Worm (Caenorhabditis elegans) whole organism, L4 larva: Measurements from ENCODE around the gene T08A11.1.

ENCODE experiments used
- D1046.2 ChIP-seq: fragments of 200-800 bp; sonication (Bioruptor generic); IDR thresholded peaks from 2 replicates; pipeline ENCODE4 v1.3.6; 2022; ENCODE audit warnings: missing genetic modification characterization, missing compliant biosample characterization
- F49E8.2 ChIP-seq: sonication (generic microtip); optimal IDR thresholded peaks from 2 replicates; lab custom pipeline; 2016; ENCODE audit warnings: missing compliant biosample characterization, mild to moderate bottlenecking, missing genetic modification characterization, borderline replicate concordance
- R02D3.7 ChIP-seq: fragments of 150-350 bp; sonication (generic microtip); optimal IDR thresholded peaks from 3 replicates; lab custom pipeline; 2014; ENCODE audit warnings: missing biosample characterization, missing genetic modification characterization
- Y105C5A.15 ChIP-seq: fragments of 200-800 bp; sonication (Bioruptor generic); IDR thresholded peaks from 2 replicates; pipeline ENCODE4 v1.3.6; 2022; ENCODE audit warnings: missing genetic modification characterization, missing compliant biosample characterization
- Y48G9A.11 ChIP-seq: fragments of 200-800 bp; sonication (Bioruptor generic); IDR thresholded peaks from 2 replicates; pipeline ENCODE4 v1.3.6; 2022; ENCODE audit warnings: missing genetic modification reagents, missing genetic modification characterization, missing compliant biosample characterization
- Y5F2A.4 ChIP-seq: fragments of 200-800 bp; sonication (Bioruptor generic); optimal IDR thresholded peaks from 2 replicates; lab custom pipeline; 2018; ENCODE audit warnings: mild to moderate bottlenecking, missing genetic modification characterization, missing compliant biosample characterization
- ZK337.2 ChIP-seq: fragments of 200-800 bp; sonication (Bioruptor generic); IDR thresholded peaks from 2 replicates; pipeline ENCODE4 v1.3.6; 2022; ENCODE audit warnings: missing genetic modification reagents, missing genetic modification characterization, missing compliant biosample characterization
- ZK546.5 ChIP-seq, 2 experiments: sonication (generic microtip); optimal IDR thresholded peaks; 2 replicates each; lab custom pipeline; 2017; ENCODE audit warnings: missing biosample characterization in 2 of 2, missing genetic modification characterization in 2 of 2
- aha-1 ChIP-seq: fragments of 150-350 bp; peaks from one replicate; lab custom pipeline; 2014; ENCODE audit warnings: missing biosample characterization, missing genetic modification characterization
- ceh-20 ChIP-seq: fragments of 200-800 bp; sonication (Bioruptor generic); IDR thresholded peaks from 2 replicates; pipeline ENCODE4 v1.3.6; 2022; ENCODE audit warnings: missing genetic modification reagents, missing genetic modification characterization, missing compliant biosample characterization
- ceh-32 ChIP-seq: sonication (generic microtip); optimal IDR thresholded peaks from 2 replicates; lab custom pipeline; 2016; ENCODE audit warnings: mild to moderate bottlenecking, missing genetic modification characterization, missing compliant biosample characterization; ENCODE audit not compliant: poor library complexity
- daf-16 ChIP-seq, 3 experiments: sonication (generic microtip); optimal IDR thresholded peaks; 2 replicates each; lab custom pipeline; 2016 to 2017; ENCODE audit warnings: missing genetic modification characterization in 3 of 3, missing genetic modification reagents in 3 of 3, mild to moderate bottlenecking in 2 of 3, missing compliant biosample characterization in 2 of 3, missing biosample characterization in 1 of 3, moderate library complexity in 1 of 3
- dmd-6 ChIP-seq: fragments of 200-800 bp; sonication (Bioruptor generic); IDR thresholded peaks from 2 replicates; pipeline ENCODE4 v1.3.6; 2022; ENCODE audit warnings: missing genetic modification reagents, missing genetic modification characterization, missing compliant biosample characterization
- dmd-8 ChIP-seq: fragments of 200-800 bp; sonication (Bioruptor generic); IDR thresholded peaks from 2 replicates; pipeline ENCODE4 v1.3.6; 2022; ENCODE audit warnings: missing genetic modification characterization, missing compliant biosample characterization
- dpl-1 ChIP-seq: fragments of 150-350 bp; optimal IDR thresholded peaks from 2 replicates; lab custom pipeline; 2014; ENCODE audit warnings: missing biosample characterization, missing genetic modification reagents, missing genetic modification characterization
- dve-1 ChIP-seq: sonication (generic microtip); optimal IDR thresholded peaks from 2 replicates; lab custom pipeline; 2017; ENCODE audit warnings: antibody characterized with exemption, mild to moderate bottlenecking, missing genetic modification characterization, missing compliant biosample characterization; ENCODE audit not compliant: insufficient read depth
- fos-1 ChIP-seq: fragments of 150-350 bp; optimal IDR thresholded peaks from 2 replicates; lab custom pipeline; 2014; ENCODE audit warnings: missing biosample characterization, missing genetic modification characterization
- gei-8 ChIP-seq: fragments of 200-800 bp; sonication (Bioruptor generic); optimal IDR thresholded peaks from 2 replicates; lab custom pipeline; 2018; ENCODE audit warnings: mild to moderate bottlenecking, missing genetic modification characterization, missing compliant biosample characterization
- hmg-1.1 ChIP-seq: fragments of 200-800 bp; sonication (Bioruptor generic); IDR thresholded peaks from 2 replicates; pipeline ENCODE4 v1.3.6; 2022; ENCODE audit warnings: missing genetic modification reagents, missing genetic modification characterization, missing compliant biosample characterization
- jun-1 ChIP-seq: fragments of 150-350 bp; optimal IDR thresholded peaks from 2 replicates; lab custom pipeline; 2014; ENCODE audit warnings: missing biosample characterization, missing genetic modification reagents, missing genetic modification characterization
- lin-1 ChIP-seq: fragments of 200-800 bp; sonication (Bioruptor generic); IDR thresholded peaks from 2 replicates; pipeline ENCODE4 v1.3.6; 2022; ENCODE audit warnings: missing genetic modification reagents, missing genetic modification characterization, missing compliant biosample characterization
- lin-13 ChIP-seq: fragments of 150-350 bp; optimal IDR thresholded peaks from 2 replicates; lab custom pipeline; 2014; ENCODE audit warnings: missing biosample characterization, missing genetic modification reagents, missing genetic modification characterization
- lin-29 ChIP-seq: fragments of 200-800 bp; sonication (Bioruptor generic); IDR thresholded peaks from 2 replicates; pipeline ENCODE4 v1.3.6; 2022; ENCODE audit warnings: missing genetic modification reagents, missing genetic modification characterization, missing compliant biosample characterization
- lin-38 ChIP-seq: fragments of 200-800 bp; sonication (Bioruptor generic); IDR thresholded peaks from 2 replicates; pipeline ENCODE4 v1.3.6; 2022; ENCODE audit warnings: missing genetic modification reagents, missing genetic modification characterization, missing compliant biosample characterization
- lir-3 ChIP-seq: sonication (generic microtip); optimal IDR thresholded peaks from 2 replicates; lab custom pipeline; 2016; ENCODE audit warnings: mild to moderate bottlenecking, missing genetic modification characterization, missing compliant biosample characterization
- lsy-2 ChIP-seq, 2 experiments: fragments of 150-350 bp in 1 of 2; sonication (generic microtip) in 1 of 2; optimal IDR thresholded peaks; 2 replicates each; lab custom pipeline; 2014 to 2017; ENCODE audit warnings: missing biosample characterization in 2 of 2, missing genetic modification characterization in 2 of 2
- madf-5 ChIP-seq, 2 experiments: fragments of 200-800 bp; sonication (Bioruptor generic); IDR thresholded peaks; 2 replicates each; pipeline ENCODE4 v1.3.6; 2022; ENCODE audit warnings: missing compliant biosample characterization in 2 of 2, missing genetic modification characterization in 2 of 2
- mep-1 ChIP-seq: fragments of 150-350 bp; sonication (generic microtip); optimal IDR thresholded peaks from 3 replicates; lab custom pipeline; 2014; ENCODE audit warnings: missing biosample characterization, missing genetic modification characterization
- nhr-102 ChIP-seq: sonication (generic microtip); optimal IDR thresholded peaks from 2 replicates; lab custom pipeline; 2016; ENCODE audit warnings: mild to moderate bottlenecking, missing genetic modification characterization, moderate library complexity, missing compliant biosample characterization
- nhr-111 ChIP-seq: fragments of 200-800 bp; sonication (Bioruptor generic); optimal IDR thresholded peaks from 2 replicates; lab custom pipeline; 2018; ENCODE audit warnings: mild to moderate bottlenecking, missing genetic modification characterization, missing compliant biosample characterization
- nhr-237 ChIP-seq: sonication (generic microtip); optimal IDR thresholded peaks from 2 replicates; lab custom pipeline; 2017; ENCODE audit warnings: missing biosample characterization, missing genetic modification characterization
- nhr-76 ChIP-seq: fragments of 150-350 bp; optimal IDR thresholded peaks from 2 replicates; lab custom pipeline; 2014; ENCODE audit warnings: missing biosample characterization, missing genetic modification characterization
- pqm-1 ChIP-seq: sonication (generic microtip); optimal IDR thresholded peaks from 2 replicates; lab custom pipeline; 2017; ENCODE audit warnings: missing biosample characterization, missing genetic modification characterization
- saeg-2 ChIP-seq: fragments of 200-800 bp; sonication (Bioruptor generic); IDR thresholded peaks from 2 replicates; pipeline ENCODE4 v1.3.6; 2022; ENCODE audit warnings: missing genetic modification reagents, missing genetic modification characterization, missing compliant biosample characterization
- sdz-12 ChIP-seq: fragments of 200-800 bp; sonication (Bioruptor generic); optimal IDR thresholded peaks from 2 replicates; lab custom pipeline; 2018; ENCODE audit warnings: mild to moderate bottlenecking, missing genetic modification characterization, missing compliant biosample characterization
- skn-1 ChIP-seq: fragments of 150-350 bp; optimal IDR thresholded peaks from 2 replicates; lab custom pipeline; 2014; ENCODE audit warnings: missing biosample characterization, missing genetic modification characterization
- snpc-1.2 ChIP-seq: fragments of 200-800 bp; sonication (Bioruptor generic); IDR thresholded peaks from 2 replicates; pipeline ENCODE4 v1.3.6; 2022; ENCODE audit warnings: missing genetic modification reagents, missing genetic modification characterization, missing compliant biosample characterization
- snpc-4 ChIP-seq: fragments of 150-350 bp; optimal IDR thresholded peaks from 2 replicates; lab custom pipeline; 2014; ENCODE audit warnings: missing biosample characterization, missing genetic modification characterization
- tag-97 ChIP-seq: fragments of 200-800 bp; sonication (Bioruptor generic); IDR thresholded peaks from 2 replicates; pipeline ENCODE4 v1.3.6; 2022; ENCODE audit warnings: missing genetic modification characterization, missing compliant biosample characterization
- tra-1 ChIP-seq: fragments of 200-800 bp; sonication (Bioruptor generic); IDR thresholded peaks from 2 replicates; pipeline ENCODE4 v1.3.6; 2022; ENCODE audit warnings: missing genetic modification reagents, missing genetic modification characterization, missing compliant biosample characterization
- unc-130 ChIP-seq: sonication (generic microtip); optimal IDR thresholded peaks from 2 replicates; lab custom pipeline; 2016; ENCODE audit warnings: missing genetic modification reagents, missing genetic modification characterization, missing compliant biosample characterization
- vab-7 ChIP-seq: fragments of 200-800 bp; sonication (Bioruptor generic); IDR thresholded peaks from 2 replicates; pipeline ENCODE4 v1.3.6; 2022; ENCODE audit warnings: missing genetic modification reagents, missing genetic modification characterization, missing compliant biosample characterization
- zip-2 ChIP-seq: fragments of 150-350 bp; optimal IDR thresholded peaks from 2 replicates; lab custom pipeline; 2014; ENCODE audit warnings: missing biosample characterization, missing genetic modification characterization

The T08A11.1 gene

ce11 chrIII:4205751-4206327 lies 57.1 kb downstream of the T08A11.1 start, which contains the start of gene R74.8:
R74.8 (plus strand) TSS chrIII:4206277.
- TF ChIP-seq hmg-1.1 (GFP tag; lab: Robert Waterston, UW): no peak
- no peak for TF ChIP-seq dmd-8
- TF ChIP-seq sdz-12 (GFP tag; lab: Kevin White, UChicago): no peak
- TF ChIP-seq tag-97 (GFP tag; lab: Robert Waterston, UW): no peak
- no peak for TF ChIP-seq Y105C5A.15 (GFP tag; lab: Robert Waterston, UW)
- TF ChIP-seq nhr-111 (GFP tag; lab: Kevin White, UChicago): no peak
- no peak for TF ChIP-seq saeg-2
- TF ChIP-seq nhr-76: no peak
- TF ChIP-seq ZK546.5 (tag; optimal IDR thresholded peaks at IDR 0.05; lab: Kevin White, UChicago): no peak
- no peak for TF ChIP-seq zip-2 (tag; lab: Kevin White, UChicago)
- no peak for TF ChIP-seq ceh-20 (GFP tag; lab: Robert Waterston, UW)
- no peak for TF ChIP-seq lin-13 (GFP tag; lab: Kevin White, UChicago)
- TF ChIP-seq nhr-237 (tag; lab: Kevin White, UChicago): no peak
- TF ChIP-seq vab-7 (GFP tag; lab: Robert Waterston, UW): no peak
- TF ChIP-seq mep-1 (tag; lab: Kevin White, UChicago): no peak
- no peak for TF ChIP-seq dpl-1 (GFP tag; lab: Kevin White, UChicago)
- TF ChIP-seq lir-3 (tag; lab: Kevin White, UChicago): no peak
- no peak for TF ChIP-seq snpc-4 (tag; lab: Kevin White, UChicago)
- TF ChIP-seq unc-130: peak; percentile 67
- TF ChIP-seq F49E8.2: peak; percentile 19
- TF ChIP-seq madf-5 (GFP tag; IDR thresholded peaks at IDR 0.05; lab: Robert Waterston, UW): no peak
- no peak for TF ChIP-seq Y5F2A.4 (GFP tag; lab: Kevin White, UChicago)
- no peak for TF ChIP-seq fos-1 (tag; lab: Kevin White, UChicago)
- no peak for TF ChIP-seq skn-1
- TF ChIP-seq Y48G9A.11 (GFP tag; lab: Robert Waterston, UW): peak; percentile 79
- no peak for TF ChIP-seq tra-1 (GFP tag; lab: Robert Waterston, UW)
- TF ChIP-seq ZK337.2 (GFP tag; lab: Robert Waterston, UW): no peak
- no peak for TF ChIP-seq jun-1 (tag; lab: Kevin White, UChicago)
- no peak for TF ChIP-seq pqm-1
- no peak for TF ChIP-seq ceh-32 (tag; lab: Kevin White, UChicago)
- no peak for TF ChIP-seq gei-8
- TF ChIP-seq lin-38: peak; percentile 25
- no peak for TF ChIP-seq dmd-6 (GFP tag; lab: Robert Waterston, UW)
- TF ChIP-seq daf-16 (GFP tag; optimal IDR thresholded peaks at IDR 0.05; lab: Kevin White, UChicago): no peak
- no peak for TF ChIP-seq daf-16 (tag; optimal IDR thresholded peaks at IDR 0.05; lab: Kevin White, UChicago)
- TF ChIP-seq nhr-102 (tag; lab: Kevin White, UChicago): no peak
- peak in 1 of 2 experiments; percentile 79 for TF ChIP-seq lsy-2 (tag; optimal IDR thresholded peaks at IDR 0.05; lab: Kevin White, UChicago)
- no peak for TF ChIP-seq lin-29 (GFP tag; lab: Robert Waterston, UW)
- no peak for TF ChIP-seq R02D3.7 (tag; lab: Kevin White, UChicago)
- TF ChIP-seq lin-1: no peak

ce11 chrIII:4204964-4205363 lies 58.0 kb downstream of the T08A11.1 start:
- no peak for TF ChIP-seq snpc-1.2
- no peak for TF ChIP-seq D1046.2 (GFP tag; lab: Robert Waterston, UW)
- no peak for TF ChIP-seq lir-3 (tag; lab: Kevin White, UChicago)
- no peak for TF ChIP-seq dve-1 (tag; lab: Kevin White, UChicago)
- TF ChIP-seq aha-1: peak; percentile 94
